Fruit fly (Drosophila melanogaster): ENCODE measurements around the gene CG13690.
"Not testable (repeated sequence)": the region's sequence is repeated elsewhere in the genome, so short reads cannot be mapped to it uniquely, and the experiment has no call there.

The CG13690 gene

DNA sequence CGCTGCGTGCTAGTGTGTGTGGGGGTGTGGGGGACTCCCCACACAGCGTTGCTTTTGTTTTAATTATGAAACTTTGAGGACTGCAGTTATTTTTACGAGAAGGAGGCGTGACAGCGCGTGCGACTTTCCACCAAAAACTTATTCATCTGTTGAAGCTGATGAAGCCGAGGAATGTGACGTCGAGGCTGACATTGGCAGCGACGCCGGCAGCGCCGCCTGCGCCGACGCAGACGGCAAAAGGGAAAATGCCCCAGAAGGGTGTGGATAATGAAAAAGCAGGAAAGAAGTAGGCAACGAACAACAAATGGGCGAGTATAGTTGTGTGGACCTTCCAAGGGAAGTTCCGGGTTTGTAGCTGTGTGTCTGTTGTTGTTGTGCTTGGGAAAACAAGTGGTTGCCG lies 48.2 kb upstream of the CG13690 start:
- no peak for TF ChIP-seq tai (GFP tag; optimal IDR thresholded peaks at IDR 0.05)
- no peak for TF ChIP-seq usp (GFP tag; optimal IDR thresholded peaks at IDR 0.05)
- no peak for TF ChIP-seq Sp1 (GFP tag; optimal IDR thresholded peaks at IDR 0.05)
- no peak for TF ChIP-seq N (GFP tag; optimal IDR thresholded peaks at IDR 0.05)
- TF ChIP-seq Rel (GFP tag; optimal IDR thresholded peaks at IDR 0.05): no peak
- peak; percentile 0 for TF ChIP-seq Rel (tag; optimal IDR thresholded peaks at IDR 0.05)

DNA sequence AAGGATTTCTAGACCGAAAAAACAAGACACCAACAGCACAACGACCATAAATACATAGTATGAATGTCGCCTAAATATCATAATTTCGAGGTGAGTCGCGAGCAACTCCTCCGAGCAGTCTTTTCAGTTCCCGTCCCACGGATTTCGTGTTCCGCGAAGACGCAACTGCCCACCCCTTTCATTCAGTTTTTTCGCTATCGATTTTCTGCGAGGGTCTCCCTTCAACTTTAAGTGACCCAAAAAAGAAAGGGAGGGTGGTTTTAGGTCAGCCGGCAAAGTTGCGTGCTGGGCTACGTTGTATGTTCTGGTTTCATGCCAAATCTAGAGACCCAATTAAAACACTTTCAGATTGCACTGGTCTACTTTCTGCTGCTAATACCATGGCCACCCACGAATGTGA lies 36.3 kb upstream of the CG13690 start:
- no peak for TF ChIP-seq Abd-B (GFP tag; optimal IDR thresholded peaks at IDR 0.05)
- TF ChIP-seq Dfd (GFP tag; optimal IDR thresholded peaks at IDR 0.05): no peak
- no peak for TF ChIP-seq GATAd (GFP tag; optimal IDR thresholded peaks at IDR 0.05)
- no peak for TF ChIP-seq woc (GFP tag; optimal IDR thresholded peaks at IDR 0.05)
- no peak for TF ChIP-seq foxo (GFP tag; optimal IDR thresholded peaks at IDR 0.05)
- no peak for TF ChIP-seq tai (GFP tag; optimal IDR thresholded peaks at IDR 0.05)
- no peak for TF ChIP-seq dmrt93B (GFP tag; optimal IDR thresholded peaks at IDR 0.05)
- no peak for TF ChIP-seq Vsx2 (GFP tag; optimal IDR thresholded peaks at IDR 0.05; ENCODE audit: partially characterized antibody)
- TF ChIP-seq Myc (optimal IDR thresholded peaks at IDR 0.05): no peak
- no peak for TF ChIP-seq Hr83 (GFP tag; optimal IDR thresholded peaks at IDR 0.05; ENCODE audit: poor library complexity, severe bottlenecking)
- no peak for TF ChIP-seq Dif (GFP tag; optimal IDR thresholded peaks at IDR 0.05; ENCODE audit: partially characterized antibody)
- TF ChIP-seq br (GFP tag; optimal IDR thresholded peaks at IDR 0.05): no peak

DNA sequence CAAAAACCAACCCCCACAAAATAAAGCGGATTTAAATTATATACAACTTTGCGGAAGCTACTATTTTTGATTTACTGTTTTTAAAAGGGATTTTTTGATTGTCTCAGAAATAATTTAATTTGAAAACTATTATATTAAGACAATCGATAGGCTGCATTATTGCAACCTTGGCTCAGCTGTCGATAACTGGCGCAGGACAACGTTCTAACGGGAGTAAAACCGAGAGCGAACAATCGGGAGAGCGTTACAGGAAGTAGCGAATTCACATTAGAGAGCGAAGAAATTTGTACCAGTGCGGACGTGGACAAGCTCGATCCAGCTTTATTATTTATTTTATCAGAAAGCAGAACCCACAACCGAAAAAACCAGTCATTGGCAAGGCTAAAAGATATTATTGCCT lies 35.8 kb upstream of the CG13690 start, which contains the start of gene CG4133:
Gene CG4133, plus strand, starts transcription at position 258 of the 400 bp plus-strand sequence.
- TF ChIP-seq h, jim, CG9705 (GFP tag; optimal IDR thresholded peaks at IDR 0.05): not testable (repeated sequence)

DNA sequence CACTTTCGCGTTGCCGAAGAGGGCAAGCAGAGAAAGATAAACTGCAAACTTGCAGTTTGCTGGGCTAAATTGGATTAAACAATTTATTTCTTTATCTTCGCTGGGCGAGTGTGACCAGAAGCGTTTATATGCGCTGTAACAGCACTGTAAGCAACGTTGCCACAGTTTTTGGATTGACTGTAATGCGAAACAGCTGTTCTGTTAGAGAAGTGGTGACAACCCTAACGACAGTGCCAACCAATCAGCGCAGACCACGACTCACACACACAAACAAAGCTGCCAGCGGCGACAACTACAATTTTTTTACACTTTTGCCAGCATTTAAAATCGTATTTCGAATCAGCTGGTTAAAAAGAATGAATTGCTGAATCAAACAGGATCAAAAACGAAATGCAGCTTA lies 33.4 kb upstream of the CG13690 start, which contains the start of the genes crq and shv:
Gene crq, minus strand, starts transcription at position 153 of the 400 bp plus-strand sequence.
Gene shv, plus strand, starts transcription at position 237 of the 400 bp plus-strand sequence.
- TF ChIP-seq N (GFP tag; optimal IDR thresholded peaks at IDR 0.05) (peak; percentile 3), CG9705 (GFP tag; optimal IDR thresholded peaks at IDR 0.05) (no peak), lola (GFP tag; optimal IDR thresholded peaks at IDR 0.05) (no peak), br (GFP tag; optimal IDR thresholded peaks at IDR 0.05) (no peak), usp (GFP tag; optimal IDR thresholded peaks at IDR 0.05) (no peak), Sp1 (GFP tag; optimal IDR thresholded peaks at IDR 0.05) (peak; percentile 30), dl (GFP tag; optimal IDR thresholded peaks at IDR 0.05; ENCODE audit: insufficient read depth in 1 of 2, partially characterized antibody in 2 of 2) (no peak), pan (optimal IDR thresholded peaks at IDR 0.05) (no peak), Rel (GFP tag; optimal IDR thresholded peaks at IDR 0.05) (no peak), Rel (tag; optimal IDR thresholded peaks at IDR 0.05) (peak; percentile 72)

DNA sequence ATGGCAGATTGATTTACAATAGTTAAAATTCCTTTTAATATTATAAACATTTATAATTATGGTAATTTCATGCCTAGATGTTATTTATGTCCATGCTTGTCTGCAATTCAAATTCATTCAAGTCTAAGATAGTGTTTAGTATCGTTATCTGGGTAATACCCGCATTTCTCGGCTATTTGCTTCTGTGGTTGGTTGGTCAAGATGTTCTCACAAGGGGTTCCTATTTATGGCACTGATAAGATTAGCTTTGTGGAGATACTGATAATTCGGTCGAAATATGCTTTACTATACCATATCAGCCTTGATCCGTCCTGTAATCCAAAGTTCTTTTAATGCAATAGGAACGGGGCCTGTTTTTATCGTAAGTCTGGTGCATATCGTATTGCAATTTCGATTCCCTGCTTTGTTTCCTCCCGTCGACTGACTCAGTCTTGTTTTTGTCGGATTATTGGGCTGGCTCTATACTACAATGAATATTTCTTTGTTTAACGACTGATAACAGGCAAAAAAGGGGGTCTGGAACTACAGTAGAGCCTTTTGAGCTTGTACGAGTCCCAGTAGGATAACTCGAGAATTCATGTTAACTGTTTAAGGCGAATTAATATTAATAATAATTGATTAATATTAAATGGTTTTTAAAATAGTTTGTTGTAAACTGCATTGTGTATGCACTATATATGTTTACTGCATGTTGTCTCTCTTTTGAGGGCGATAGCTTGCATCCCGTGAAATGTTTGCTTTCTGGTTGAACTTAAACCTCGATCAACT lies 32.4 kb upstream of the CG13690 start:
- TF ChIP-seq lola (GFP tag; optimal IDR thresholded peaks at IDR 0.05) (no peak), foxo (GFP tag; optimal IDR thresholded peaks at IDR 0.05) (peak in 1 of 2 experiments; percentile 40), dsf (GFP tag; optimal IDR thresholded peaks at IDR 0.05; ENCODE audit: borderline replicate concordance) (no peak), tai (GFP tag; optimal IDR thresholded peaks at IDR 0.05) (no peak), Dfd (GFP tag; optimal IDR thresholded peaks at IDR 0.05) (no peak), Jra (GFP tag; optimal IDR thresholded peaks at IDR 0.05) (no peak), Rel (GFP tag; optimal IDR thresholded peaks at IDR 0.05) (no peak), Rel (tag; optimal IDR thresholded peaks at IDR 0.05) (peak; percentile 75), Dif (GFP tag; optimal IDR thresholded peaks at IDR 0.05; ENCODE audit: partially characterized antibody) (no peak), rgr (GFP tag; optimal IDR thresholded peaks at IDR 0.05) (peak; percentile 41), OdsH (GFP tag; optimal IDR thresholded peaks at IDR 0.05) (peak; percentile 31), HLH106 (tag; optimal IDR thresholded peaks at IDR 0.05) (peak; percentile 38), Hr83 (GFP tag; optimal IDR thresholded peaks at IDR 0.05; ENCODE audit: poor library complexity, severe bottlenecking) (no peak), psq (GFP tag; optimal IDR thresholded peaks at IDR 0.05) (peak; percentile 14), Mio (GFP tag; optimal IDR thresholded peaks at IDR 0.05) (no peak), CG9705 (GFP tag; optimal IDR thresholded peaks at IDR 0.05) (no peak), brk (GFP tag; optimal IDR thresholded peaks at IDR 0.05) (no peak), usp (GFP tag; optimal IDR thresholded peaks at IDR 0.05) (no peak), fru (GFP tag; optimal IDR thresholded peaks at IDR 0.05) (peak; percentile 32), Hr78 (GFP tag; optimal IDR thresholded peaks at IDR 0.05) (no peak), Sp1 (GFP tag; optimal IDR thresholded peaks at IDR 0.05) (peak; percentile 33), dl (GFP tag; optimal IDR thresholded peaks at IDR 0.05; ENCODE audit: insufficient read depth in 1 of 2, partially characterized antibody in 2 of 2) (peak in 1 of 2 experiments; percentile 1), CrebA (GFP tag; optimal IDR thresholded peaks at IDR 0.05; ENCODE audit: borderline replicate concordance) (no peak), N (GFP tag; optimal IDR thresholded peaks at IDR 0.05) (no peak), sv (GFP tag; optimal IDR thresholded peaks at IDR 0.05) (no peak), Hnf4 (GFP tag; optimal IDR thresholded peaks at IDR 0.05) (no peak), Myc (optimal IDR thresholded peaks at IDR 0.05) (no peak), h (GFP tag; optimal IDR thresholded peaks at IDR 0.05) (peak; percentile 0), dmrt93B (GFP tag; optimal IDR thresholded peaks at IDR 0.05) (no peak), CG32264 (GFP tag; optimal IDR thresholded peaks at IDR 0.05) (no peak), pan (optimal IDR thresholded peaks at IDR 0.05) (no peak), Vsx2 (GFP tag; optimal IDR thresholded peaks at IDR 0.05; ENCODE audit: partially characterized antibody) (no peak)
